Worm (Caenorhabditis elegans) whole organism, L3 larva: ENCODE measurements around the gene C34C6.3.

Experiments used
- ZK546.5 ChIP-seq: sonication (generic microtip); optimal IDR thresholded peaks from 2 replicates; lab custom pipeline; 2017; ENCODE audit warnings: missing biosample characterization, missing genetic modification characterization
- egl-27 ChIP-seq: sonication (generic microtip); optimal IDR thresholded peaks from 4 replicates; lab custom pipeline; 2017; ENCODE audit warnings: missing biosample characterization, missing genetic modification reagents, missing genetic modification characterization
- elt-3 ChIP-seq, 3 experiments: fragments of 150-350 bp in 1 of 3; sonication (generic microtip) in 2 of 3; optimal IDR thresholded peaks; 2 replicates in 2 of 3; 4 replicates in 1 of 3; lab custom pipeline; 2014 to 2017; ENCODE audit warnings: missing biosample characterization in 3 of 3, missing genetic modification characterization in 3 of 3
- nfya-1 ChIP-seq: sonication (generic microtip); optimal IDR thresholded peaks from 2 replicates; lab custom pipeline; 2017; ENCODE audit warnings: missing genetic modification characterization, mild to moderate bottlenecking, missing compliant biosample characterization, antibody characterized with exemption, moderate library complexity; ENCODE audit not compliant: insufficient read depth
- nhr-12 ChIP-seq: fragments of 150-350 bp; optimal IDR thresholded peaks from 2 replicates; lab custom pipeline; 2014; ENCODE audit warnings: missing biosample characterization, missing genetic modification characterization
- unc-62 ChIP-seq: fragments of 150-350 bp; sonication (generic microtip); optimal IDR thresholded peaks from 4 replicates; lab custom pipeline; 2014; ENCODE audit warnings: missing biosample characterization, missing genetic modification reagents, missing genetic modification characterization

ce11 chrII:8642376-8642775 lies 49.3 kb upstream of the C34C6.3 start:
- no peak for TF ChIP-seq egl-27
- no peak for TF ChIP-seq elt-3 (tag; optimal IDR thresholded peaks at IDR 0.05; lab: Kevin White, UChicago)
- no peak for TF ChIP-seq nhr-12 (tag; lab: Kevin White, UChicago)
- no peak for TF ChIP-seq unc-62 (GFP tag; lab: Kevin White, UChicago)
- TF ChIP-seq ZK546.5 (tag; lab: Kevin White, UChicago) = no peak
- no peak for TF ChIP-seq nfya-1 (tag; lab: Kevin White, UChicago)
